Fruit fly (Drosophila melanogaster): ENCODE measurements around the gene CG6310.
A peak's percentile ranks its signal among the peaks of the same experiment; 100 is the strongest.

CG6310 gene

DNA sequence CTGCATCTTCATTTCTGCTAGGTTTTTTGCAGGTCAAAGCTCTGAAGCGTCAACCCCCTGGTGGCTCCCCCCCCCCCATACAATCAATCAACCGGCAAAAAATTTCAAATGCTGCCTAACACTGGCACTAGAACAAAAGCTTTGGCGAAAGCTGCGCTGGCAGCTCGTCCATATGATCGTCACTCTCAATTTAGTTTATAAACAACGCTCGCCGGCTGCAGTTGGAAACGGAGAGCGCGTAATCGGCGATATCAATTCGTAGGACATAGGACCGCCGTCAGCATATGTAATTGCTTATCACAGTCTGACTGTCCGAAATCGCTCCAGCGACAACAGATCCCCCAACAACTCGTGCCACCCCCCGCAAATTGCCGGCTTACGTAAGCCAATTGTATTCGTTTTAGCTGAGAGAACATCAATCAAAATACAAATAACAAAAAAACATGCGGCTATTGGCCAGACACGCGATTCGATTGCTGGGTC is 749 bp upstream of the CG6310 start, which contains the start of gene Mocs1 (continued):
- TF ChIP-seq shn (GFP tag; optimal IDR thresholded peaks at IDR 0.05) (no peak), tgo (GFP tag; IDR thresholded peaks at IDR 0.05) (no peak; the same call in 2 of the 3 replicates), CG13287 (GFP tag; IDR thresholded peaks at IDR 0.05; ENCODE audit: partially characterized antibody) (peak; percentile 49; the same call in 1 of the 2 replicates), CG1233 (GFP tag; optimal IDR thresholded peaks at IDR 0.05) (no peak), grau (tag; optimal IDR thresholded peaks at IDR 0.05) (peak; percentile 17), Max (GFP tag; optimal IDR thresholded peaks at IDR 0.05) (no peak), Drgx (GFP tag; IDR thresholded peaks at IDR 0.05) (peak; percentile 53), ara (GFP tag; IDR thresholded peaks at IDR 0.05) (no peak), CG6854 (GFP tag; optimal IDR thresholded peaks at IDR 0.05) (no peak), hb (GFP tag; IDR thresholded peaks at IDR 0.05; ENCODE audit: partially characterized antibody) (no peak), Poxn (GFP tag; IDR thresholded peaks at IDR 0.05) (no peak), CG2712 (tag; optimal IDR thresholded peaks at IDR 0.05) (no peak), gsb (GFP tag; IDR thresholded peaks at IDR 0.05) (no peak), cwo (GFP tag; optimal IDR thresholded peaks at IDR 0.05) (peak; percentile 40), CG1792 (GFP tag; optimal IDR thresholded peaks at IDR 0.05) (no peak), mam (GFP tag; optimal IDR thresholded peaks at IDR 0.05) (no peak), CG34422 (GFP tag; IDR thresholded peaks at IDR 0.05) (peak; percentile 77; the same call in 1 of the 3 replicates), Atf-2 (GFP tag; optimal IDR thresholded peaks at IDR 0.05) (no peak), pho (GFP tag; optimal IDR thresholded peaks at IDR 0.05) (no peak), CG4328 (GFP tag; optimal IDR thresholded peaks at IDR 0.05) (no peak), CG14441 (GFP tag; IDR thresholded peaks at IDR 0.05) (no peak), CG14050 (GFP tag; IDR thresholded peaks at IDR 0.05) (no peak), CG10267 (tag; optimal IDR thresholded peaks at IDR 0.05) (peak; percentile 24), CTCF (GFP tag; optimal IDR thresholded peaks at IDR 0.05) (no peak), NK7.1 (GFP tag; optimal IDR thresholded peaks at IDR 0.05) (no peak), sr (GFP tag; IDR thresholded peaks at IDR 0.05) (no peak), Stat92E (GFP tag; optimal IDR thresholded peaks at IDR 0.05) (no peak), fru (optimal IDR thresholded peaks at IDR 0.05) (no peak), CG14860 (GFP tag; IDR thresholded peaks at IDR 0.05; ENCODE audit: partially characterized antibody) (no peak), zf30C (GFP tag; optimal IDR thresholded peaks at IDR 0.05) (no peak), CG4707 (GFP tag; optimal IDR thresholded peaks at IDR 0.05) (no peak), vnd (GFP tag; IDR thresholded peaks at IDR 0.05; ENCODE audit: partially characterized antibody) (no peak), onecut (GFP tag; IDR thresholded peaks at IDR 0.05) (no peak), gcm2 (GFP tag; optimal IDR thresholded peaks at IDR 0.05) (no peak), zfh1 (GFP tag; IDR thresholded peaks at IDR 0.05) (no peak), Jarid2 (GFP tag; optimal IDR thresholded peaks at IDR 0.05) (peak; percentile 57), Asciz (GFP tag; optimal IDR thresholded peaks at IDR 0.05) (no peak), z (GFP tag; IDR thresholded peaks at IDR 0.05) (no peak), CG14710 (tag; optimal IDR thresholded peaks at IDR 0.05) (no peak), Hr51 (GFP tag; optimal IDR thresholded peaks at IDR 0.05) (no peak), lab (GFP tag; optimal IDR thresholded peaks at IDR 0.05) (peak; percentile 68), Oli (tag; optimal IDR thresholded peaks at IDR 0.05) (no peak), hkb (optimal IDR thresholded peaks at IDR 0.05) (no peak), hkb (GFP tag; IDR thresholded peaks at IDR 0.05) (peak; percentile 17; the same call in 1 of the 2 replicates), Tbp (GFP tag; optimal IDR thresholded peaks at IDR 0.05) (no peak), zen2 (GFP tag; IDR thresholded peaks at IDR 0.05; ENCODE audit: partially characterized antibody) (no peak), pan (optimal IDR thresholded peaks at IDR 0.05) (no peak), pan (GFP tag; optimal IDR thresholded peaks at IDR 0.05 in 1 of 2, IDR thresholded peaks at IDR 0.05 in 1 of 2) (peak in 1 of 2 experiments; percentile 14), Sry-δ (GFP tag; optimal IDR thresholded peaks at IDR 0.05) (no peak), bab2 (GFP tag; optimal IDR thresholded peaks at IDR 0.05) (no peak), ac (GFP tag; optimal IDR thresholded peaks at IDR 0.05) (no peak), Abd-B (GFP tag; optimal IDR thresholded peaks at IDR 0.05) (no peak)
